Fruit fly (Drosophila melanogaster): Measurements from ENCODE around the gene cal1.

dm6 chr3R:17059811-17060169 lies 28.3 kb upstream of the cal1 start:
- TF ChIP-seq ttk (optimal IDR thresholded peaks at IDR 0.05) (no peak), psq (optimal IDR thresholded peaks at IDR 0.05) (no peak), Sin3A (optimal IDR thresholded peaks at IDR 0.05) (no peak)
